Worm (Caenorhabditis elegans): ENCODE data around the gene sss-1.

ce11 chrIV:9899227-9899626, 5.7 kb upstream of the sss-1 start:
- no peak for TF ChIP-seq syd-9 (tag; optimal IDR thresholded peaks at IDR 0.05)
- no peak for TF ChIP-seq F13H6.1 (tag; optimal IDR thresholded peaks at IDR 0.05)
- no peak for TF ChIP-seq eyg-1 (tag; optimal IDR thresholded peaks at IDR 0.05)
- TF ChIP-seq nhr-11 (tag; optimal IDR thresholded peaks at IDR 0.05), result no peak
- no peak for TF ChIP-seq pqm-1 (tag; optimal IDR thresholded peaks at IDR 0.05)
- TF ChIP-seq ceh-6 (GFP tag; optimal IDR thresholded peaks at IDR 0.05), result no peak
- no peak for TF ChIP-seq elt-2 (tag; optimal IDR thresholded peaks at IDR 0.05)
- no peak for TF ChIP-seq madf-2 (tag; optimal IDR thresholded peaks at IDR 0.05)
- TF ChIP-seq ama-1 (optimal IDR thresholded peaks at IDR 0.05), result no peak
- no peak for TF ChIP-seq hlh-13 (GFP tag; optimal IDR thresholded peaks at IDR 0.05)
- TF ChIP-seq dmd-4 (tag; optimal IDR thresholded peaks at IDR 0.05; ENCODE audit: borderline replicate concordance), result no peak
- no peak for TF ChIP-seq pha-4 (tag; optimal IDR thresholded peaks at IDR 0.05)
